Worm (Caenorhabditis elegans) whole organism, L2 larva: Measurements from ENCODE around the gene srr-6.

ENCODE experiments used
- C34F6.9 ChIP-seq: fragments of 150-350 bp; optimal IDR thresholded peaks from 2 replicates; lab custom pipeline; 2014; ENCODE audit warnings: missing biosample characterization, missing genetic modification characterization
- F13H6.1 ChIP-seq: sonication (generic microtip); optimal IDR thresholded peaks from 2 replicates; lab custom pipeline; 2016; ENCODE audit warnings: missing genetic modification characterization, missing compliant biosample characterization
- R02D3.7 ChIP-seq: fragments of 150-350 bp; optimal IDR thresholded peaks from 2 replicates; lab custom pipeline; 2014; ENCODE audit warnings: missing biosample characterization, missing genetic modification characterization
- Y55F3AM.14 ChIP-seq: fragments of 200-800 bp; sonication (Bioruptor generic); optimal IDR thresholded peaks from 2 replicates; lab custom pipeline; 2018; ENCODE audit warnings: mild to moderate bottlenecking, missing genetic modification characterization, missing compliant biosample characterization
- ZK546.5 ChIP-seq: sonication (generic microtip); optimal IDR thresholded peaks from 2 replicates; lab custom pipeline; 2017; ENCODE audit warnings: missing biosample characterization, missing genetic modification characterization
- aly-2 ChIP-seq: fragments of 150-350 bp; optimal IDR thresholded peaks from 2 replicates; lab custom pipeline; 2014; ENCODE audit warnings: missing biosample characterization, missing genetic modification characterization
- ceh-82 ChIP-seq: fragments of 150-350 bp; optimal IDR thresholded peaks from 2 replicates; lab custom pipeline; 2014; ENCODE audit warnings: missing biosample characterization, missing genetic modification characterization
- crh-2 ChIP-seq: sonication (generic microtip); optimal IDR thresholded peaks from 2 replicates; lab custom pipeline; 2017; ENCODE audit warnings: missing biosample characterization, missing genetic modification characterization
- egl-27 ChIP-seq: sonication (generic microtip); optimal IDR thresholded peaks from 3 replicates; lab custom pipeline; 2017; ENCODE audit warnings: missing biosample characterization, missing genetic modification reagents, missing genetic modification characterization
- elt-1 ChIP-seq: fragments of 150-350 bp; optimal IDR thresholded peaks from 2 replicates; lab custom pipeline; 2014; ENCODE audit warnings: missing biosample characterization, missing genetic modification characterization
- gmeb-1 ChIP-seq: fragments of 150-350 bp; optimal IDR thresholded peaks from 2 replicates; lab custom pipeline; 2014; ENCODE audit warnings: missing biosample characterization, missing genetic modification characterization
- lin-13 ChIP-seq: fragments of 150-350 bp; optimal IDR thresholded peaks from 2 replicates; lab custom pipeline; 2014; ENCODE audit warnings: missing biosample characterization, missing genetic modification reagents, missing genetic modification characterization
- lsy-2 ChIP-seq, 2 experiments: fragments of 150-350 bp in 1 of 2; sonication (generic microtip) in 1 of 2; optimal IDR thresholded peaks; 2 replicates each; lab custom pipeline; 2014 to 2017; ENCODE audit warnings: missing biosample characterization in 2 of 2, missing genetic modification characterization in 2 of 2
- mbf-1 ChIP-seq: sonication (generic microtip); optimal IDR thresholded peaks from 2 replicates; lab custom pipeline; 2017; ENCODE audit warnings: missing biosample characterization, missing genetic modification characterization
- mdl-1 ChIP-seq, 2 experiments: fragments of 150-350 bp in 1 of 2; sonication (generic microtip) in 1 of 2; optimal IDR thresholded peaks; 2 replicates each; lab custom pipeline; 2017; ENCODE audit warnings: missing biosample characterization in 2 of 2, missing genetic modification characterization in 2 of 2
- nhr-10 ChIP-seq: sonication (generic microtip); optimal IDR thresholded peaks from 2 replicates; lab custom pipeline; 2017; ENCODE audit warnings: missing biosample characterization, missing genetic modification characterization
- nhr-129 ChIP-seq: fragments of 150-350 bp; optimal IDR thresholded peaks from 2 replicates; lab custom pipeline; 2014; ENCODE audit warnings: missing biosample characterization, missing genetic modification characterization
- nhr-237 ChIP-seq: fragments of 150-350 bp; optimal IDR thresholded peaks from 2 replicates; lab custom pipeline; 2014; ENCODE audit warnings: missing biosample characterization, missing genetic modification characterization
- nhr-25 ChIP-seq: fragments of 150-350 bp; sonication (generic microtip); optimal IDR thresholded peaks from 3 replicates; lab custom pipeline; 2014; ENCODE audit warnings: missing biosample characterization, missing genetic modification characterization
- nhr-77 ChIP-seq: fragments of 150-350 bp; optimal IDR thresholded peaks from 2 replicates; lab custom pipeline; 2014; ENCODE audit warnings: missing biosample characterization, missing genetic modification characterization
- peb-1 ChIP-seq: fragments of 150-350 bp; optimal IDR thresholded peaks from 2 replicates; lab custom pipeline; 2014; ENCODE audit warnings: missing biosample characterization, missing genetic modification characterization
- skn-1 ChIP-seq: sonication (generic microtip); optimal IDR thresholded peaks from 2 replicates; lab custom pipeline; 2017; ENCODE audit warnings: missing biosample characterization, missing genetic modification characterization
- sma-3 ChIP-seq: sonication (generic microtip); optimal IDR thresholded peaks from 2 replicates; lab custom pipeline; 2016; ENCODE audit warnings: missing genetic modification reagents, missing genetic modification characterization, missing compliant biosample characterization
- sma-9 ChIP-seq, 2 experiments: fragments of 150-350 bp in 1 of 2; sonication (generic microtip) in 1 of 2; optimal IDR thresholded peaks; 2 replicates each; lab custom pipeline; 2014 to 2016; ENCODE audit warnings: missing genetic modification characterization in 2 of 2, mild to moderate bottlenecking in 1 of 2, missing biosample characterization in 1 of 2, missing compliant biosample characterization in 1 of 2, missing genetic modification reagents in 1 of 2, moderate library complexity in 1 of 2
- snpc-4 ChIP-seq: fragments of 150-350 bp; optimal IDR thresholded peaks from 2 replicates; lab custom pipeline; 2014; ENCODE audit warnings: missing biosample characterization, missing genetic modification characterization
- unc-39 ChIP-seq: fragments of 150-350 bp; optimal IDR thresholded peaks from 2 replicates; lab custom pipeline; 2014; ENCODE audit warnings: missing biosample characterization, missing genetic modification characterization
- unc-55 ChIP-seq: fragments of 150-350 bp; sonication (generic microtip); optimal IDR thresholded peaks from 3 replicates; lab custom pipeline; 2014; ENCODE audit warnings: missing biosample characterization, missing genetic modification reagents, missing genetic modification characterization
- unc-62 ChIP-seq: fragments of 150-350 bp; optimal IDR thresholded peaks from 2 replicates; lab custom pipeline; 2014; ENCODE audit warnings: missing biosample characterization, missing genetic modification reagents, missing genetic modification characterization
- zag-1 ChIP-seq: fragments of 150-350 bp; optimal IDR thresholded peaks from 2 replicates; lab custom pipeline; 2014; ENCODE audit warnings: missing biosample characterization, missing genetic modification characterization
- ztf-1 ChIP-seq: fragments of 200-800 bp; sonication (Bioruptor generic); conservative IDR thresholded peaks from 2 replicates; pipeline ENCODE4 v1.3.6; 2022; ENCODE audit warnings: missing genetic modification characterization, missing compliant biosample characterization
- ztf-11 ChIP-seq: sonication (generic microtip); optimal IDR thresholded peaks from 2 replicates; lab custom pipeline; 2017; ENCODE audit warnings: missing biosample characterization, missing genetic modification characterization
- ztf-4 ChIP-seq: fragments of 150-350 bp; optimal IDR thresholded peaks from 2 replicates; lab custom pipeline; 2014; ENCODE audit warnings: missing biosample characterization, missing genetic modification characterization

srr-6 gene

ce11 chrV:4975140-4975539, 37.5 kb upstream of the srr-6 start, which contains the start of gene F26G5.1:
Gene F26G5.1, plus strand, starts transcription at chrV:4975478.
- no peak for TF ChIP-seq unc-62 (GFP tag; lab: Kevin White, UChicago)
- TF ChIP-seq ceh-82 (tag; lab: Kevin White, UChicago): no peak
- no peak for TF ChIP-seq nhr-129
- no peak for TF ChIP-seq C34F6.9 (tag; lab: Kevin White, UChicago)
- TF ChIP-seq sma-9 (GFP tag; optimal IDR thresholded peaks at IDR 0.05; lab: Kevin White, UChicago): no peak
- no peak for TF ChIP-seq sma-9 (tag; optimal IDR thresholded peaks at IDR 0.05; lab: Kevin White, UChicago)
- TF ChIP-seq nhr-25 (tag; lab: Kevin White, UChicago): no peak
- TF ChIP-seq nhr-237 (tag; lab: Kevin White, UChicago): no peak
- TF ChIP-seq unc-55 (GFP tag; lab: Kevin White, UChicago): no peak
- TF ChIP-seq zag-1: no peak
- no peak for TF ChIP-seq lin-13 (GFP tag; lab: Kevin White, UChicago)
- TF ChIP-seq ztf-1 (GFP tag; lab: Robert Waterston, UW): no peak

- TF ChIP-seq sma-3 (no peak), crh-2 (tag; lab: Kevin White, UChicago) (no peak), zag-1 (no peak), unc-39 (tag; lab: Kevin White, UChicago) (no peak), ZK546.5 (no peak), nhr-77 (tag; lab: Kevin White, UChicago) (no peak), snpc-4 (tag; lab: Kevin White, UChicago) (no peak)
- TF ChIP-seq, all 48 proteins: peak for 0
Observed at ce11 chrV:4977539-4977938, 35.1 kb upstream of the srr-6 start.

- no peak for TF ChIP-seq nhr-25 (tag; lab: Kevin White, UChicago)
- no peak for TF ChIP-seq elt-1 (tag; lab: Kevin White, UChicago)
- no peak for TF ChIP-seq nhr-237 (tag; lab: Kevin White, UChicago)
- no peak for TF ChIP-seq sma-9 (GFP tag; optimal IDR thresholded peaks at IDR 0.05; lab: Kevin White, UChicago)
- no peak for TF ChIP-seq sma-9 (tag; optimal IDR thresholded peaks at IDR 0.05; lab: Kevin White, UChicago)
- TF ChIP-seq lsy-2 (tag; optimal IDR thresholded peaks at IDR 0.05; lab: Kevin White, UChicago): no peak
- TF ChIP-seq ztf-11 (tag; lab: Kevin White, UChicago): no peak
- TF ChIP-seq nhr-10: no peak
- no peak for TF ChIP-seq snpc-4 (tag; lab: Kevin White, UChicago)
- TF ChIP-seq gmeb-1 (tag; lab: Kevin White, UChicago): no peak
Observed at ce11 chrV:4979060-4979459, 33.5 kb upstream of the srr-6 start, which contains the start of gene srsx-11. Gene srsx-11, minus strand, starts transcription at chrV:4979160.

- no peak for TF ChIP-seq sma-3
- no peak for TF ChIP-seq mdl-1 (tag; optimal IDR thresholded peaks at IDR 0.05; lab: Kevin White, UChicago)
- TF ChIP-seq egl-27 (tag; lab: Kevin White, UChicago): no peak
- TF ChIP-seq ztf-4 (tag; lab: Kevin White, UChicago): no peak
- TF ChIP-seq unc-39 (tag; lab: Kevin White, UChicago): no peak
- no peak for TF ChIP-seq sma-9 (GFP tag; optimal IDR thresholded peaks at IDR 0.05; lab: Kevin White, UChicago)
- no peak for TF ChIP-seq sma-9 (tag; optimal IDR thresholded peaks at IDR 0.05; lab: Kevin White, UChicago)
- TF ChIP-seq skn-1 (tag; lab: Kevin White, UChicago): no peak
- TF ChIP-seq aly-2 (tag; lab: Kevin White, UChicago): no peak
Observed at ce11 chrV:4980094-4980493, 32.5 kb upstream of the srr-6 start.

- TF ChIP-seq nhr-10 (no peak), nhr-237 (tag; lab: Kevin White, UChicago) (no peak), nhr-129 (no peak), crh-2 (tag; lab: Kevin White, UChicago) (no peak), F13H6.1 (tag; lab: Kevin White, UChicago) (no peak), R02D3.7 (tag; lab: Kevin White, UChicago) (no peak), Y55F3AM.14 (GFP tag; lab: Kevin White, UChicago) (no peak), sma-3 (no peak), unc-55 (GFP tag; lab: Kevin White, UChicago) (no peak), mbf-1 (tag; lab: Kevin White, UChicago) (no peak), C34F6.9 (tag; lab: Kevin White, UChicago) (no peak), aly-2 (tag; lab: Kevin White, UChicago) (no peak), peb-1 (tag; lab: Kevin White, UChicago) (no peak), ZK546.5 (no peak), unc-62 (GFP tag; lab: Kevin White, UChicago) (no peak), lin-13 (GFP tag; lab: Kevin White, UChicago) (no peak), elt-1 (tag; lab: Kevin White, UChicago) (no peak)
- TF ChIP-seq, all 48 proteins: peak for 0
Observed at ce11 chrV:4980873-4981272, 31.7 kb upstream of the srr-6 start, which contains the start of gene srsx-12. Gene srsx-12, minus strand, starts transcription at chrV:4980973.
